Worm (Caenorhabditis elegans): Measurements from ENCODE around the gene pro-3.

pro-3 gene

ce11 chrV:19118312-19118711, at the start of gene pro-3:
Gene pro-3, minus strand, starts transcription at chrV:19118412.
- TF ChIP-seq nhr-12 (tag; optimal IDR thresholded peaks at IDR 0.05) (no peak), lsy-2 (tag; optimal IDR thresholded peaks at IDR 0.05) (no peak), aly-2 (tag; optimal IDR thresholded peaks at IDR 0.05) (no peak), fkh-4 (tag; optimal IDR thresholded peaks at IDR 0.05; ENCODE audit: borderline replicate concordance) (no peak), ceh-63 (GFP tag; optimal IDR thresholded peaks at IDR 0.05) (no peak), efl-3 (GFP tag; optimal IDR thresholded peaks at IDR 0.05) (no peak), F16B12.6 (tag; optimal IDR thresholded peaks at IDR 0.05) (no peak), ceh-88 (GFP tag; IDR thresholded peaks at IDR 0.05) (no peak), grh-1 (GFP tag; IDR thresholded peaks at IDR 0.05) (no peak), irx-1 (tag; optimal IDR thresholded peaks at IDR 0.05) (no peak), mdl-1 (tag; optimal IDR thresholded peaks at IDR 0.05) (no peak)

ce11 chrV:19158664-19159063, 40.5 kb upstream of the pro-3 start, which contains the start of gene Y39B6A.5:
Gene Y39B6A.5, minus strand, starts transcription at chrV:19158877.
- TF ChIP-seq swsn-7 (tag; optimal IDR thresholded peaks at IDR 0.05): peak; percentile 14
- peak; percentile 71 for TF ChIP-seq nhr-90 (tag; optimal IDR thresholded peaks at IDR 0.05; ENCODE audit: poor library complexity)
- TF ChIP-seq ceh-8 (GFP tag; optimal IDR thresholded peaks at IDR 0.05): no peak
- TF ChIP-seq nhr-77 (tag; optimal IDR thresholded peaks at IDR 0.05): peak; percentile 23
- no peak for TF ChIP-seq ces-1 (GFP tag; optimal IDR thresholded peaks at IDR 0.05)
- TF ChIP-seq tlp-1 (tag; optimal IDR thresholded peaks at IDR 0.05): peak; percentile 54
- peak in 1 of 2 experiments; percentile 69 for TF ChIP-seq lin-35 (GFP tag; optimal IDR thresholded peaks at IDR 0.05)
- TF ChIP-seq hlh-17 (GFP tag; optimal IDR thresholded peaks at IDR 0.05; ENCODE audit: borderline replicate concordance): no peak
- peak; percentile 19 for TF ChIP-seq blmp-1 (tag; optimal IDR thresholded peaks at IDR 0.05)
- peak; percentile 51 for TF ChIP-seq nhr-19 (GFP tag; conservative IDR thresholded peaks at IDR 0.05)
- TF ChIP-seq mef-2 (tag; optimal IDR thresholded peaks at IDR 0.05): no peak
- peak in 1 of 3 experiments; percentile 20 for TF ChIP-seq dpl-1 (GFP tag; optimal IDR thresholded peaks at IDR 0.05)
- TF ChIP-seq jun-1 (tag; optimal IDR thresholded peaks at IDR 0.05): peak; percentile 79
- peak; percentile 4 to 25 for TF ChIP-seq lsy-2 (tag; optimal IDR thresholded peaks at IDR 0.05)
- TF ChIP-seq elt-2 (tag; optimal IDR thresholded peaks at IDR 0.05): peak; percentile 100
- TF ChIP-seq C34B4.2 (tag; optimal IDR thresholded peaks at IDR 0.05): no peak
- TF ChIP-seq elt-3 (tag; optimal IDR thresholded peaks at IDR 0.05): peak in 1 of 6 experiments; percentile 53
- peak; percentile 69 for TF ChIP-seq nhr-20 (tag; optimal IDR thresholded peaks at IDR 0.05)
- no peak for TF ChIP-seq ztf-11 (tag; optimal IDR thresholded peaks at IDR 0.05)
- TF ChIP-seq mdl-1 (tag; optimal IDR thresholded peaks at IDR 0.05): peak in 1 of 2 experiments; percentile 57
- TF ChIP-seq irx-1 (tag; optimal IDR thresholded peaks at IDR 0.05): peak; percentile 37
- peak; percentile 0 for TF ChIP-seq skn-1 (tag; optimal IDR thresholded peaks at IDR 0.05)
- TF ChIP-seq pax-3 (tag; optimal IDR thresholded peaks at IDR 0.05): peak; percentile 80
- TF ChIP-seq lin-14 (GFP tag; optimal IDR thresholded peaks at IDR 0.05): peak; percentile 61
- TF ChIP-seq hpl-2 (GFP tag; optimal IDR thresholded peaks at IDR 0.05): peak; percentile 25
- peak; percentile 64 for TF ChIP-seq nhr-71 (tag; optimal IDR thresholded peaks at IDR 0.05)
- TF ChIP-seq egl-27 (tag; optimal IDR thresholded peaks at IDR 0.05): no peak
- peak; percentile 82 for TF ChIP-seq pqm-1 (tag; optimal IDR thresholded peaks at IDR 0.05)
- no peak for TF ChIP-seq efl-1 (optimal IDR thresholded peaks at IDR 0.05)
- TF ChIP-seq efl-1 (GFP tag; optimal IDR thresholded peaks at IDR 0.05 in 1 of 2): peak; percentile 1 to 38
- no peak for TF ChIP-seq fkh-10 (GFP tag; optimal IDR thresholded peaks at IDR 0.05)

ce11 chrV:19153806-19154205, 35.6 kb upstream of the pro-3 start, which contains the start of gene tsp-13:
Gene tsp-13, plus strand, starts transcription at chrV:19154106.
- no peak for TF ChIP-seq tbx-2 (tag; optimal IDR thresholded peaks at IDR 0.05)
- TF ChIP-seq ceh-8 (GFP tag; optimal IDR thresholded peaks at IDR 0.05): no peak
- no peak for TF ChIP-seq elt-2 (tag; optimal IDR thresholded peaks at IDR 0.05)
- no peak for TF ChIP-seq unc-62 (GFP tag; optimal IDR thresholded peaks at IDR 0.05)
- no peak for TF ChIP-seq ets-5 (GFP tag; IDR thresholded peaks at IDR 0.05)
- TF ChIP-seq dsc-1 (tag; optimal IDR thresholded peaks at IDR 0.05): no peak
- TF ChIP-seq lin-39 (tag; optimal IDR thresholded peaks at IDR 0.05): no peak
- TF ChIP-seq C04F5.9 (tag; optimal IDR thresholded peaks at IDR 0.05): no peak
- no peak for TF ChIP-seq pax-3 (tag; optimal IDR thresholded peaks at IDR 0.05)
- TF ChIP-seq lsy-2 (tag; optimal IDR thresholded peaks at IDR 0.05): no peak
- no peak for TF ChIP-seq ceh-63 (GFP tag; optimal IDR thresholded peaks at IDR 0.05)
- no peak for TF ChIP-seq lin-15B (tag; optimal IDR thresholded peaks at IDR 0.05)
- TF ChIP-seq efl-1 (optimal IDR thresholded peaks at IDR 0.05): no peak
- no peak for TF ChIP-seq efl-1 (GFP tag; optimal IDR thresholded peaks at IDR 0.05 in 1 of 2)
- TF ChIP-seq lin-35 (GFP tag; optimal IDR thresholded peaks at IDR 0.05): no peak
- TF ChIP-seq elt-3 (tag; optimal IDR thresholded peaks at IDR 0.05): no peak
- TF ChIP-seq mab-9 (GFP tag; IDR thresholded peaks at IDR 0.05): no peak
- TF ChIP-seq ztf-11 (tag; optimal IDR thresholded peaks at IDR 0.05): no peak
- TF ChIP-seq ceh-82 (tag; optimal IDR thresholded peaks at IDR 0.05): no peak
